Fruit fly (Drosophila melanogaster): ENCODE measurements around the gene Meltrin.
A peak's percentile ranks its signal among the peaks of the same experiment; 100 is the strongest.

Meltrin gene

DNA sequence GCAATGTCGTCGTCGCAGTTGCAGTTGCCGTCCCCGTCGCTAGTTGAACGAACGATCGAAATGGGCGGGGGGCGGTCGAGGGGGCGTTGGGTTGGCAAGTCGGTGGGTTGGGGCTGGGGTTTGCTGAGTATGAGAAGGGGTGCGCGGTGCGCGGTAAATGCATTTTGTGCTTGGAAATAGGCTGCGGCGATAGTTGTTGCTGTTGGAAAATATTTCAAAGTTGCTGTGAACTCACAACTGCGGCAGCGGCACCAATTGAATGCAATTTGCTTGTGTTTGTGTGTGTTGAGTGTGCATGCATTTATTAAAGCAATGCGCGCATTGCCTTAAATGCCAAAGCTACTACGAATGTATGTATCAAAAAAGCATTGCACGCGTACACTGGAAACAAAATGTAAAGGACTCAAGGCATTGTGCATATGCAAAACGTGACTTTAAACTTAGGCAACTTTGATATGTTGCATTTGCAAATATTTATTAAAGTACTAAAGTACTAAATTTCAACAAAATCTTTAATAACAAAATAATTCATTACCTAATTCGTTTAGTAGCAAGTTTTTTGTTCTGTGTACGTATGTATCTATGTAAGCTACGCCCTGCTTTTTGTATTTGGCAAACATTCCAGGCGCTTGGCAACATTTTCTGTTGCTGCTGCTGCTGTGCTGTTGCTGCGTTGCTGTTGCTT is 18.0 kb upstream of the Meltrin start:
- peak; percentile 19; the same call in 1 of the 2 replicates for TF ChIP-seq CG10959 (GFP tag; IDR thresholded peaks at IDR 0.05)
- TF ChIP-seq org-1 (GFP tag; optimal IDR thresholded peaks at IDR 0.05): no peak
- peak; percentile 58 for TF ChIP-seq ewg (GFP tag; optimal IDR thresholded peaks at IDR 0.05)
- no peak for TF ChIP-seq trh (GFP tag; optimal IDR thresholded peaks at IDR 0.05)
- peak; percentile 70 for TF ChIP-seq Sox102F (GFP tag; optimal IDR thresholded peaks at IDR 0.05)
- TF ChIP-seq Trl (optimal IDR thresholded peaks at IDR 0.05): no peak
- no peak for TF ChIP-seq Trl (GFP tag; optimal IDR thresholded peaks at IDR 0.05)
- peak; percentile 54 for TF ChIP-seq Camta (GFP tag; optimal IDR thresholded peaks at IDR 0.05)
- no peak for TF ChIP-seq GATAe (GFP tag; conservative IDR thresholded peaks at IDR 0.05)
- TF ChIP-seq wdn (GFP tag; IDR thresholded peaks at IDR 0.05): no peak
- TF ChIP-seq Aef1 (GFP tag; IDR thresholded peaks at IDR 0.05): no peak
- no peak for TF ChIP-seq Dad (GFP tag; optimal IDR thresholded peaks at IDR 0.05)
- no peak for TF ChIP-seq schlank (tag; optimal IDR thresholded peaks at IDR 0.05)
- peak; percentile 63 for TF ChIP-seq dmrt99B (tag; optimal IDR thresholded peaks at IDR 0.05)
- no peak for TF ChIP-seq bcd (GFP tag; optimal IDR thresholded peaks at IDR 0.05)
- no peak for TF ChIP-seq bowl (GFP tag; IDR thresholded peaks at IDR 0.05)
- peak; percentile 73 for TF ChIP-seq Oli (tag; optimal IDR thresholded peaks at IDR 0.05)
- peak in 1 of 2 experiments; percentile 66 for TF ChIP-seq chif (GFP tag; optimal IDR thresholded peaks at IDR 0.05)
- peak; percentile 72 for TF ChIP-seq dmrt11E (tag; optimal IDR thresholded peaks at IDR 0.05)
- no peak for TF ChIP-seq CG5245 (GFP tag; optimal IDR thresholded peaks at IDR 0.05)
- TF ChIP-seq CG13624 (GFP tag; optimal IDR thresholded peaks at IDR 0.05): no peak
- TF ChIP-seq E2f1 (GFP tag; IDR thresholded peaks at IDR 0.05): no peak
- peak; percentile 73 for TF ChIP-seq gsb-n (tag; optimal IDR thresholded peaks at IDR 0.05)
- TF ChIP-seq HmgZ (tag; optimal IDR thresholded peaks at IDR 0.05): no peak
- no peak for TF ChIP-seq CG6272 (GFP tag; IDR thresholded peaks at IDR 0.05)
- no peak for TF ChIP-seq CG10147 (GFP tag; optimal IDR thresholded peaks at IDR 0.05)
- no peak for TF ChIP-seq CG2889 (GFP tag; IDR thresholded peaks at IDR 0.05)
- TF ChIP-seq stwl (tag; optimal IDR thresholded peaks at IDR 0.05): no peak
- no peak for TF ChIP-seq MESR4 (GFP tag; optimal IDR thresholded peaks at IDR 0.05)
- TF ChIP-seq CG43689 (GFP tag; IDR thresholded peaks at IDR 0.05): no peak
- no peak for TF ChIP-seq emc (GFP tag; optimal IDR thresholded peaks at IDR 0.05)
- no peak for TF ChIP-seq CG8478 (optimal IDR thresholded peaks at IDR 0.05)
- no peak for TF ChIP-seq bigmax (GFP tag; optimal IDR thresholded peaks at IDR 0.05)
- TF ChIP-seq CG10979 (tag; optimal IDR thresholded peaks at IDR 0.05): peak; percentile 75
- TF ChIP-seq CG12155 (GFP tag; optimal IDR thresholded peaks at IDR 0.05): no peak
- peak; percentile 41 for TF ChIP-seq Mes4 (GFP tag; optimal IDR thresholded peaks at IDR 0.05)
- TF ChIP-seq CG2875 (GFP tag; optimal IDR thresholded peaks at IDR 0.05): peak; percentile 33
- TF ChIP-seq pita (GFP tag; optimal IDR thresholded peaks at IDR 0.05): no peak
- TF ChIP-seq Fer2 (tag; optimal IDR thresholded peaks at IDR 0.05): no peak
- TF ChIP-seq inv (GFP tag; IDR thresholded peaks at IDR 0.05; ENCODE audit: partially characterized antibody): no peak
- no peak for TF ChIP-seq Chrac-16 (GFP tag; optimal IDR thresholded peaks at IDR 0.05)
- TF ChIP-seq p53 (GFP tag; optimal IDR thresholded peaks at IDR 0.05): no peak
- no peak for TF ChIP-seq br (optimal IDR thresholded peaks at IDR 0.05)
- TF ChIP-seq CG33557 (GFP tag; optimal IDR thresholded peaks at IDR 0.05): peak; percentile 9
- no peak for TF ChIP-seq eyg (GFP tag; optimal IDR thresholded peaks at IDR 0.05)
- TF ChIP-seq grn (GFP tag; optimal IDR thresholded peaks at IDR 0.05): no peak
- no peak for TF ChIP-seq CG12769 (tag; optimal IDR thresholded peaks at IDR 0.05)
- no peak for TF ChIP-seq CG14441 (GFP tag; IDR thresholded peaks at IDR 0.05)
- TF ChIP-seq Xrp1 (GFP tag; IDR thresholded peaks at IDR 0.05): peak; percentile 52
- TF ChIP-seq lilli (GFP tag; optimal IDR thresholded peaks at IDR 0.05): peak; percentile 19
- peak; percentile 0 for TF ChIP-seq CG15696 (tag; optimal IDR thresholded peaks at IDR 0.05)
- no peak for TF ChIP-seq dimm (GFP tag; IDR thresholded peaks at IDR 0.05)

All from whole organism, embryonic.